Fruit fly (Drosophila melanogaster): Measurements from ENCODE around the gene CG6834.
A peak's percentile ranks its signal among the peaks of the same experiment; 100 is the strongest.

The CG6834 gene

DNA sequence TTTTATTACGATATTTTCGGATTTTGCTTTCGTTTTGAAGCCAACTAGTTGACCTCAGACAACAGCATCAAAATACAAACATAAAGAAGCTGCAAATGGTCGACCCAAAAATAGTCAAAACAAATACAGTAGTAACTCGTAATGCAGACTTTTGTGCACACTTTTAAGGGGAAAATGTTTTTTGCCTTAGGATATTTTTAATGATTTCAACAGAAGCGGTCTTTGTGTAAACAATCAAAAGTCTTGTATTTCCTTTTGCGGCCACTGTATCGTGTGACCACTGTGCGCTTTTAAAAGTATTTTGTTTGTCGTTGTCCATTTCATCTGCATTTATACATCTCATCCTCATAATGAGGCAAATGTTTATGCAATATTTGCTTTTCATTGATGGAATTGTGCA lies 38.5 kb downstream of the CG6834 start (continued):
- peak; percentile 98 for TF ChIP-seq CG14441 (GFP tag; IDR thresholded peaks at IDR 0.05)
- no peak for TF ChIP-seq corto (GFP tag; optimal IDR thresholded peaks at IDR 0.05)
- peak; percentile 95 for TF ChIP-seq CG1233 (GFP tag; optimal IDR thresholded peaks at IDR 0.05)
- TF ChIP-seq vnd (GFP tag; IDR thresholded peaks at IDR 0.05; ENCODE audit: partially characterized antibody) = no peak
- TF ChIP-seq CG2678 (tag; optimal IDR thresholded peaks at IDR 0.05) = peak; percentile 97
- TF ChIP-seq CG14965 (GFP tag; optimal IDR thresholded peaks at IDR 0.05; ENCODE audit: borderline replicate concordance) = peak; percentile 73
- peak; percentile 95 for TF ChIP-seq CG10147 (GFP tag; optimal IDR thresholded peaks at IDR 0.05)
- peak; percentile 93 for TF ChIP-seq Ravus (GFP tag; IDR thresholded peaks at IDR 0.05)
- TF ChIP-seq hbn (GFP tag; IDR thresholded peaks at IDR 0.05; ENCODE audit: partially characterized antibody) = no peak
- peak; percentile 95 for TF ChIP-seq seq (GFP tag; IDR thresholded peaks at IDR 0.05)
- peak; percentile 97 for TF ChIP-seq CG30403 (GFP tag; optimal IDR thresholded peaks at IDR 0.05)
- TF ChIP-seq HLH3B (GFP tag; IDR thresholded peaks at IDR 0.05) = peak; percentile 97
- TF ChIP-seq CG8924 (tag; optimal IDR thresholded peaks at IDR 0.05) = peak; percentile 92
- peak; percentile 95 to 98 for TF ChIP-seq Pdp1 (GFP tag; optimal IDR thresholded peaks at IDR 0.05)
- no peak for TF ChIP-seq lov (optimal IDR thresholded peaks at IDR 0.05)
- peak; percentile 92; the same call in 2 of the 3 replicates for TF ChIP-seq lov (GFP tag; IDR thresholded peaks at IDR 0.05)
- TF ChIP-seq crp (GFP tag; optimal IDR thresholded peaks at IDR 0.05) = peak in 1 of 2 experiments; percentile 55
- peak; percentile 82 for TF ChIP-seq CG4707 (GFP tag; optimal IDR thresholded peaks at IDR 0.05)
- TF ChIP-seq bigmax (GFP tag; optimal IDR thresholded peaks at IDR 0.05) = peak; percentile 2
- peak; percentile 96 for TF ChIP-seq Dad (GFP tag; optimal IDR thresholded peaks at IDR 0.05)
- peak; percentile 84 for TF ChIP-seq kay (GFP tag; optimal IDR thresholded peaks at IDR 0.05)
- TF ChIP-seq Fer3 (tag; optimal IDR thresholded peaks at IDR 0.05) = peak; percentile 97
- peak; percentile 93 for TF ChIP-seq tup (GFP tag; optimal IDR thresholded peaks at IDR 0.05)
- TF ChIP-seq ato (GFP tag; IDR thresholded peaks at IDR 0.05; ENCODE audit: partially characterized antibody) = no peak
- peak; percentile 97 for TF ChIP-seq CG33213 (GFP tag; optimal IDR thresholded peaks at IDR 0.05)
- TF ChIP-seq Ets65A (GFP tag) = peak; percentile 99
- peak; percentile 94 for TF ChIP-seq CG16863 (GFP tag; optimal IDR thresholded peaks at IDR 0.05)
- TF ChIP-seq scrt (GFP tag; optimal IDR thresholded peaks at IDR 0.05) = peak; percentile 93
- TF ChIP-seq crc (GFP tag; optimal IDR thresholded peaks at IDR 0.05) = peak; percentile 97
- TF ChIP-seq CG3281 (GFP tag; optimal IDR thresholded peaks at IDR 0.05) = peak; percentile 96
- TF ChIP-seq sisA (GFP tag; IDR thresholded peaks at IDR 0.05) = peak; percentile 98
- TF ChIP-seq NK7.1 (GFP tag; optimal IDR thresholded peaks at IDR 0.05) = peak; percentile 93
- peak; percentile 94 for TF ChIP-seq disco-r (GFP tag; optimal IDR thresholded peaks at IDR 0.05)
- peak; percentile 89 for TF ChIP-seq CG2712 (tag; optimal IDR thresholded peaks at IDR 0.05)
- peak; percentile 89 for TF ChIP-seq CG1024 (GFP tag; IDR thresholded peaks at IDR 0.05)
- TF ChIP-seq CG43689 (GFP tag; IDR thresholded peaks at IDR 0.05) = peak; percentile 95
- peak; percentile 89 for TF ChIP-seq Hand (GFP tag; optimal IDR thresholded peaks at IDR 0.05)
- TF ChIP-seq Drgx (GFP tag; IDR thresholded peaks at IDR 0.05) = peak; percentile 89
- TF ChIP-seq Abd-B (GFP tag; optimal IDR thresholded peaks at IDR 0.05) = peak; percentile 93
- peak; percentile 96 for TF ChIP-seq unpg (GFP tag; optimal IDR thresholded peaks at IDR 0.05)
- peak; percentile 96 for TF ChIP-seq CG5245 (GFP tag; optimal IDR thresholded peaks at IDR 0.05)
- TF ChIP-seq fd3F (GFP tag; optimal IDR thresholded peaks at IDR 0.05) = peak; percentile 97
- peak; percentile 73 for TF ChIP-seq gsb-n (tag; optimal IDR thresholded peaks at IDR 0.05)
- peak; percentile 93 for TF ChIP-seq CG34376 (GFP tag; optimal IDR thresholded peaks at IDR 0.05)
- peak; percentile 93 for TF ChIP-seq CG4820 (GFP tag; optimal IDR thresholded peaks at IDR 0.05)
- TF ChIP-seq Xrp1 (GFP tag; IDR thresholded peaks at IDR 0.05) = peak; percentile 95
- peak; percentile 90 for TF ChIP-seq ham (GFP tag; IDR thresholded peaks at IDR 0.05)
- TF ChIP-seq Side (GFP tag; optimal IDR thresholded peaks at IDR 0.05) = peak; percentile 97
- TF ChIP-seq CoRest (tag; optimal IDR thresholded peaks at IDR 0.05) = peak; percentile 96
- TF ChIP-seq CG32532 (GFP tag; IDR thresholded peaks at IDR 0.05) = peak; percentile 99
